Worm (Caenorhabditis elegans) whole organism, mixed stage, embryonic: ENCODE measurements around the gene F37C4.5.

ENCODE experiments used
- blmp-1 ChIP-seq: fragments of 150-350 bp; optimal IDR thresholded peaks from 2 replicates; lab custom pipeline; 2014; ENCODE audit warnings: missing biosample characterization, missing genetic modification characterization
- elt-3 ChIP-seq: fragments of 150-350 bp; optimal IDR thresholded peaks from 2 replicates; lab custom pipeline; 2014; ENCODE audit warnings: missing biosample characterization, missing genetic modification characterization
- flh-1 ChIP-seq: fragments of 200-800 bp; sonication (Bioruptor generic); optimal IDR thresholded peaks from 2 replicates; lab custom pipeline; 2018; ENCODE audit warnings: mild to moderate bottlenecking, missing genetic modification characterization, moderate library complexity, missing compliant biosample characterization
- lin-32 ChIP-seq: fragments of 200-800 bp; sonication (Bioruptor generic); optimal IDR thresholded peaks from 2 replicates; lab custom pipeline; 2018; ENCODE audit warnings: mild to moderate bottlenecking, missing genetic modification characterization, missing compliant biosample characterization
- mep-1 ChIP-seq: fragments of 150-350 bp; optimal IDR thresholded peaks from 2 replicates; lab custom pipeline; 2017; ENCODE audit warnings: missing biosample characterization, missing genetic modification reagents, missing genetic modification characterization, inconsistent platforms
- nhr-12 ChIP-seq: fragments of 150-350 bp; optimal IDR thresholded peaks from 2 replicates; lab custom pipeline; 2014; ENCODE audit warnings: missing biosample characterization, missing genetic modification characterization
- nhr-237 ChIP-seq: fragments of 150-350 bp; optimal IDR thresholded peaks from 2 replicates; lab custom pipeline; 2014; ENCODE audit warnings: missing biosample characterization, missing genetic modification characterization
- nhr-28 ChIP-seq: fragments of 150-350 bp; optimal IDR thresholded peaks from 2 replicates; lab custom pipeline; 2014; ENCODE audit warnings: missing biosample characterization, missing genetic modification characterization
- nhr-76 ChIP-seq: sonication (generic microtip); optimal IDR thresholded peaks from 2 replicates; lab custom pipeline; 2017; ENCODE audit warnings: missing biosample characterization, missing genetic modification characterization
- ztf-11 ChIP-seq: fragments of 150-350 bp; optimal IDR thresholded peaks from 2 replicates; lab custom pipeline; 2014; ENCODE audit warnings: missing biosample characterization, missing genetic modification characterization

- no peak for TF ChIP-seq mep-1
- TF ChIP-seq nhr-12 (tag; lab: Kevin White, UChicago) = no peak
- TF ChIP-seq lin-32 = no peak
- no peak for TF ChIP-seq elt-3 (tag; lab: Kevin White, UChicago)
- TF ChIP-seq ztf-11 (tag; lab: Kevin White, UChicago) = no peak
- TF ChIP-seq nhr-237 = no peak
- no peak for TF ChIP-seq blmp-1 (tag; lab: Kevin White, UChicago)
- TF ChIP-seq nhr-76 (tag; lab: Kevin White, UChicago) = no peak
- no peak for TF ChIP-seq flh-1
- no peak for TF ChIP-seq nhr-28 (tag; lab: Kevin White, UChicago)
These were observed 15.4 kb upstream of the F37C4.5 start, which contains the start of gene oac-21 for ce11 chrIV:3888963-3889362.
